Worm (Caenorhabditis elegans): ENCODE data around the gene elo-9.
"Not testable (repeated sequence)": the region's sequence is repeated elsewhere in the genome, so short reads cannot be mapped to it uniquely, and the experiment has no call there.

Gene elo-9

ce11 chrII:14988171-14988570 is 24.3 kb upstream of the elo-9 start, which contains the start of gene Y53F4B.43:
Y53F4B.43 (plus strand) TSS chrII:14988471.
- TF ChIP-seq npax-4, pha-2, pat-9 (tag; optimal IDR thresholded peaks at IDR 0.05): not testable (repeated sequence)

- TF ChIP-seq tbx-2 (tag; optimal IDR thresholded peaks at IDR 0.05): no peak
- no peak for TF ChIP-seq eyg-1 (tag; optimal IDR thresholded peaks at IDR 0.05)
- TF ChIP-seq sdc-2 (tag; optimal IDR thresholded peaks at IDR 0.05): no peak
- no peak for TF ChIP-seq K02D7.2 (tag; optimal IDR thresholded peaks at IDR 0.05)
- TF ChIP-seq ama-1 (optimal IDR thresholded peaks at IDR 0.05): no peak
- no peak for TF ChIP-seq hlh-8 (tag; optimal IDR thresholded peaks at IDR 0.05)
Observed at ce11 chrII:14983909-14984308, 20.0 kb upstream of the elo-9 start, which contains the start of gene Y53F4B.5. Y53F4B.5 (minus strand) TSS chrII:14984009.

ce11 chrII:14969320-14969950 is 5.5 kb upstream of the elo-9 start, which contains the start of the genes pole-4, nsun-5 and metl-2:
pole-4 (minus strand) TSS chrII:14969354.
nsun-5 (plus strand) TSS chrII:14969617.
metl-2 (plus strand) TSS chrII:14969900.
- no peak for TF ChIP-seq unc-55 (GFP tag; optimal IDR thresholded peaks at IDR 0.05)
- TF ChIP-seq nfya-1 (tag; optimal IDR thresholded peaks at IDR 0.05): peak; percentile 6
- TF ChIP-seq ceh-18 (tag; optimal IDR thresholded peaks at IDR 0.05): no peak
- no peak for TF ChIP-seq hlh-15 (tag; optimal IDR thresholded peaks at IDR 0.05)
- TF ChIP-seq npax-4 (tag; optimal IDR thresholded peaks at IDR 0.05): no peak
- no peak for TF ChIP-seq elt-2 (tag; optimal IDR thresholded peaks at IDR 0.05)
- no peak for TF ChIP-seq ceh-30 (tag; optimal IDR thresholded peaks at IDR 0.05)
- TF ChIP-seq tbx-2 (tag; optimal IDR thresholded peaks at IDR 0.05): peak; percentile 13
- no peak for TF ChIP-seq F13H6.1 (tag; optimal IDR thresholded peaks at IDR 0.05)
- TF ChIP-seq ceh-31 (tag; optimal IDR thresholded peaks at IDR 0.05): peak; percentile 32
- TF ChIP-seq ceh-48 (tag; optimal IDR thresholded peaks at IDR 0.05): no peak
- peak; percentile 77 for TF ChIP-seq unc-42 (tag; optimal IDR thresholded peaks at IDR 0.05)
- no peak for TF ChIP-seq gmeb-2 (tag; optimal IDR thresholded peaks at IDR 0.05)

- TF ChIP-seq ceh-9 (tag; optimal IDR thresholded peaks at IDR 0.05): no peak
- TF ChIP-seq F13H6.1 (tag; optimal IDR thresholded peaks at IDR 0.05): no peak
- no peak for TF ChIP-seq hlh-15 (tag; optimal IDR thresholded peaks at IDR 0.05)
- TF ChIP-seq pag-3 (tag; optimal IDR thresholded peaks at IDR 0.05; ENCODE audit: borderline replicate concordance): no peak
- no peak for TF ChIP-seq C08G9.2 (tag; optimal IDR thresholded peaks at IDR 0.05)
- no peak for TF ChIP-seq Y22D7AL.16 (tag; optimal IDR thresholded peaks at IDR 0.05)
- TF ChIP-seq unc-55 (GFP tag; optimal IDR thresholded peaks at IDR 0.05): no peak
- no peak for TF ChIP-seq fax-1 (tag; optimal IDR thresholded peaks at IDR 0.05)
- no peak for TF ChIP-seq ztf-16 (tag; optimal IDR thresholded peaks at IDR 0.05)
- no peak for TF ChIP-seq lin-11 (tag; optimal IDR thresholded peaks at IDR 0.05)
- TF ChIP-seq nhr-11 (tag; optimal IDR thresholded peaks at IDR 0.05): no peak
- TF ChIP-seq elt-4 (tag; optimal IDR thresholded peaks at IDR 0.05): no peak
- TF ChIP-seq dve-1 (tag; optimal IDR thresholded peaks at IDR 0.05): no peak
- TF ChIP-seq che-1 (tag; optimal IDR thresholded peaks at IDR 0.05): no peak
- TF ChIP-seq madf-2 (tag; optimal IDR thresholded peaks at IDR 0.05): no peak
- TF ChIP-seq eyg-1 (tag; optimal IDR thresholded peaks at IDR 0.05): no peak
- no peak for TF ChIP-seq ceh-18 (tag; optimal IDR thresholded peaks at IDR 0.05)
- no peak for TF ChIP-seq tbx-7 (tag; optimal IDR thresholded peaks at IDR 0.05)
- TF ChIP-seq ceh-19 (GFP tag; optimal IDR thresholded peaks at IDR 0.05): no peak
- no peak for TF ChIP-seq hlh-30 (tag; optimal IDR thresholded peaks at IDR 0.05; ENCODE audit: insufficient read depth)
Observed at ce11 chrII:14968275-14968674, 4.4 kb upstream of the elo-9 start.

ce11 chrII:14967084-14967483 is 3.2 kb upstream of the elo-9 start:
- TF ChIP-seq fkh-10 (GFP tag; optimal IDR thresholded peaks at IDR 0.05) (no peak), ceh-34 (tag; optimal IDR thresholded peaks at IDR 0.05) (no peak), T23F11.4 (GFP tag; optimal IDR thresholded peaks at IDR 0.05) (no peak), ceh-48 (tag; optimal IDR thresholded peaks at IDR 0.05) (no peak), unc-42 (tag; optimal IDR thresholded peaks at IDR 0.05) (no peak), madf-2 (tag; optimal IDR thresholded peaks at IDR 0.05) (no peak), Y22D7AL.16 (tag; optimal IDR thresholded peaks at IDR 0.05) (no peak), ceh-18 (tag; optimal IDR thresholded peaks at IDR 0.05) (no peak), gmeb-2 (tag; optimal IDR thresholded peaks at IDR 0.05) (no peak), pha-2 (tag; optimal IDR thresholded peaks at IDR 0.05) (no peak), syd-9 (tag; optimal IDR thresholded peaks at IDR 0.05) (no peak)
